Worm (Caenorhabditis elegans) whole organism, L1 larva: ENCODE measurements around the gene F15E6.5.

Experiments used
- ces-1 ChIP-seq: fragments of 150-350 bp; optimal IDR thresholded peaks from 2 replicates; lab custom pipeline; 2014; ENCODE audit warnings: missing biosample characterization, missing genetic modification reagents, missing genetic modification characterization
- egl-13 ChIP-seq: sonication (generic microtip); optimal IDR thresholded peaks from 2 replicates; lab custom pipeline; 2016; ENCODE audit warnings: missing genotype, missing genetic modification reagents, missing genetic modification characterization, missing compliant biosample characterization
- ets-5 ChIP-seq: fragments of 200-800 bp; sonication (Bioruptor generic); IDR thresholded peaks from 2 replicates; pipeline ENCODE4 v1.3.6; 2022; ENCODE audit warnings: missing genetic modification characterization, missing compliant biosample characterization
- fos-1 ChIP-seq: fragments of 150-350 bp; optimal IDR thresholded peaks from 2 replicates; lab custom pipeline; 2014; ENCODE audit warnings: missing biosample characterization, missing genetic modification characterization
- mdl-1 ChIP-seq, 2 experiments: fragments of 150-350 bp; optimal IDR thresholded peaks; 2 replicates each; lab custom pipeline; 2014 to 2017; ENCODE audit warnings: missing biosample characterization in 2 of 2, missing genetic modification characterization in 2 of 2, inconsistent platforms in 1 of 2
- mep-1 ChIP-seq: fragments of 150-350 bp; optimal IDR thresholded peaks from 2 replicates; lab custom pipeline; 2014; ENCODE audit warnings: missing biosample characterization, missing genetic modification characterization
- nhr-11 ChIP-seq: fragments of 150-350 bp; optimal IDR thresholded peaks from 2 replicates; lab custom pipeline; 2014; ENCODE audit warnings: missing biosample characterization, missing genetic modification characterization
- nhr-12 ChIP-seq: sonication (generic microtip); optimal IDR thresholded peaks from 2 replicates; lab custom pipeline; 2017; ENCODE audit warnings: missing biosample characterization, missing genetic modification characterization
- nhr-28 ChIP-seq: fragments of 150-350 bp; optimal IDR thresholded peaks from 2 replicates; lab custom pipeline; 2014; ENCODE audit warnings: missing biosample characterization, missing genetic modification characterization
- skn-1 ChIP-seq: fragments of 150-350 bp; optimal IDR thresholded peaks from 2 replicates; lab custom pipeline; 2014; ENCODE audit warnings: missing biosample characterization, missing genetic modification characterization
- zag-1 ChIP-seq: fragments of 150-350 bp; optimal IDR thresholded peaks from 2 replicates; lab custom pipeline; 2014; ENCODE audit warnings: missing biosample characterization, missing genetic modification characterization

- TF ChIP-seq nhr-11 (no peak), nhr-12 (tag; lab: Kevin White, UChicago) (no peak), ces-1 (no peak), egl-13 (tag; lab: Kevin White, UChicago) (no peak), nhr-28 (tag; lab: Kevin White, UChicago) (no peak), ets-5 (GFP tag; lab: Robert Waterston, UW) (no peak), mdl-1 (tag; optimal IDR thresholded peaks at IDR 0.05; lab: Kevin White, UChicago) (no peak), fos-1 (tag; lab: Kevin White, UChicago) (no peak), zag-1 (tag; lab: Kevin White, UChicago) (no peak), skn-1 (no peak), mep-1 (tag; lab: Kevin White, UChicago) (no peak)
These were observed 23.4 kb upstream of the F15E6.5 start for ce11 chrIV:4265951-4266350.
